Fruit fly (Drosophila melanogaster) whole organism, wandering third instar larva: ENCODE results near the gene tut.

Source experiments
- Abd-B ChIP-seq: fragments of >200 bp; optimal IDR thresholded peaks from 2 replicates; lab custom pipeline; 2017; ENCODE audit warnings: missing biosample characterization, missing genetic modification characterization
- CG32264 ChIP-seq: fragments of 200-800 bp; sonication (Bioruptor generic); optimal IDR thresholded peaks from 2 replicates; lab custom pipeline; 2016; ENCODE audit warnings: missing biosample characterization, missing genetic modification characterization
- CG9705 ChIP-seq: fragments of 200-800 bp; sonication (Bioruptor generic); optimal IDR thresholded peaks from 2 replicates; lab custom pipeline; 2018; ENCODE audit warnings: missing biosample characterization, mild to moderate bottlenecking, missing genetic modification characterization
- CrebA ChIP-seq: fragments of 200-800 bp; sonication (Bioruptor generic); optimal IDR thresholded peaks from 2 replicates; lab custom pipeline; 2016; ENCODE audit warnings: missing biosample characterization, mild to moderate bottlenecking, missing genetic modification characterization, borderline replicate concordance
- Dfd ChIP-seq: fragments of >200 bp; optimal IDR thresholded peaks from 2 replicates; lab custom pipeline; 2017; ENCODE audit warnings: missing biosample characterization, missing genetic modification characterization
- Dif ChIP-seq: fragments of 200-275, 200-300 bp; sonication (Bioruptor generic); optimal IDR thresholded peaks from 2 replicates; lab custom pipeline; 2018; ENCODE audit warnings: missing biosample characterization, missing genetic modification characterization; ENCODE audit not compliant: partially characterized antibody
- GATAd ChIP-seq: sonication (Bioruptor generic); optimal IDR thresholded peaks from 2 replicates; lab custom pipeline; 2016; ENCODE audit warnings: missing biosample characterization, missing genetic modification characterization
- HLH106 ChIP-seq: fragments of 200-800 bp; optimal IDR thresholded peaks from 3 replicates; lab custom pipeline; 2019; ENCODE audit warnings: missing biosample characterization, mild to moderate bottlenecking, missing genetic modification characterization, moderate library complexity
- Hnf4 ChIP-seq: fragments of 200-800 bp; sonication (Bioruptor generic); optimal IDR thresholded peaks from 2 replicates; lab custom pipeline; 2016; ENCODE audit warnings: missing biosample characterization, mild to moderate bottlenecking, missing genetic modification characterization
- Hr78 ChIP-seq: fragments of >200 bp; optimal IDR thresholded peaks from 2 replicates; lab custom pipeline; 2017; ENCODE audit warnings: missing biosample characterization, missing genetic modification characterization
- Hr83 ChIP-seq: fragments of 200-300 bp; sonication (Bioruptor generic); optimal IDR thresholded peaks from 2 replicates; lab custom pipeline; 2016; ENCODE audit warnings: missing biosample characterization, mild to moderate bottlenecking, missing genetic modification characterization, moderate library complexity; ENCODE audit not compliant: poor library complexity, severe bottlenecking
- Jra ChIP-seq: sonication (Bioruptor generic); optimal IDR thresholded peaks from 2 replicates; lab custom pipeline; 2016; ENCODE audit warnings: missing biosample characterization, missing genetic modification characterization
- Mio ChIP-seq: sonication (Bioruptor generic); optimal IDR thresholded peaks from 2 replicates; lab custom pipeline; 2016; ENCODE audit warnings: missing biosample characterization, missing genetic modification characterization
- Myc ChIP-seq: fragments of >200 bp; optimal IDR thresholded peaks from 2 replicates; lab custom pipeline; 2017
- N ChIP-seq: fragments of >200 bp; optimal IDR thresholded peaks from 2 replicates; lab custom pipeline; 2018; ENCODE audit warnings: missing biosample characterization, missing external identifiers, missing genetic modification characterization
- OdsH ChIP-seq: fragments of 200-800 bp; sonication (Bioruptor generic); optimal IDR thresholded peaks from 2 replicates; lab custom pipeline; 2016; ENCODE audit warnings: missing biosample characterization, mild to moderate bottlenecking, missing genetic modification characterization
- Rel ChIP-seq, 2 experiments: fragments of 200-800 bp; sonication (Bioruptor generic) in 1 of 2; optimal IDR thresholded peaks; 2 replicates in 1 of 2; 3 replicates in 1 of 2; lab custom pipeline; 2016 to 2019; ENCODE audit warnings: mild to moderate bottlenecking in 2 of 2, missing biosample characterization in 2 of 2, missing genetic modification characterization in 2 of 2, moderate library complexity in 1 of 2
- Sp1 ChIP-seq: fragments of 200-800 bp; sonication (Bioruptor generic); optimal IDR thresholded peaks from 3 replicates; lab custom pipeline; 2019; ENCODE audit warnings: missing biosample characterization, mild to moderate bottlenecking, missing genetic modification characterization, moderate library complexity
- Vsx2 ChIP-seq: fragments of 200-300, 225-300 bp; sonication (Bioruptor generic); optimal IDR thresholded peaks from 2 replicates; lab custom pipeline; 2018; ENCODE audit warnings: missing biosample characterization, missing genetic modification characterization; ENCODE audit not compliant: partially characterized antibody
- br ChIP-seq: fragments of 200-800 bp; sonication (Bioruptor generic); optimal IDR thresholded peaks from 2 replicates; lab custom pipeline; 2016; ENCODE audit warnings: missing biosample characterization, missing genetic modification characterization
- brk ChIP-seq: fragments of 200-800 bp; sonication (Bioruptor generic); optimal IDR thresholded peaks from 2 replicates; lab custom pipeline; 2016; ENCODE audit warnings: missing biosample characterization, mild to moderate bottlenecking, missing genetic modification characterization
- dl ChIP-seq, 2 experiments: fragments of 175-275, 200-275 bp in 1 of 2; fragments of 200-275 bp in 1 of 2; sonication (Bioruptor generic); optimal IDR thresholded peaks; lab custom pipeline; 2018; ENCODE audit warnings: mild to moderate bottlenecking in 2 of 2, missing biosample characterization in 2 of 2, missing genetic modification characterization in 2 of 2, moderate library complexity in 2 of 2; ENCODE audit not compliant: partially characterized antibody in 2 of 2, insufficient read depth in 1 of 2
- dmrt93B ChIP-seq: fragments of 200-800 bp; sonication (Bioruptor generic); optimal IDR thresholded peaks from 2 replicates; lab custom pipeline; 2018; ENCODE audit warnings: missing biosample characterization, mild to moderate bottlenecking, missing genetic modification characterization
- dsf ChIP-seq: sonication (Bioruptor generic); optimal IDR thresholded peaks from 2 replicates; lab custom pipeline; 2016; ENCODE audit warnings: missing biosample characterization, missing genetic modification characterization, borderline replicate concordance
- ey ChIP-seq: fragments of 200-800 bp; sonication (Bioruptor generic); optimal IDR thresholded peaks from 2 replicates; lab custom pipeline; 2016; ENCODE audit warnings: missing biosample characterization, missing genetic modification characterization
- foxo ChIP-seq, 2 experiments: fragments of 200-800 bp; sonication (Bioruptor generic); optimal IDR thresholded peaks; 2 replicates in 1 of 2; 3 replicates in 1 of 2; lab custom pipeline; 2016 to 2017; ENCODE audit warnings: missing biosample characterization in 2 of 2, missing genetic modification characterization in 2 of 2
- fru ChIP-seq: fragments of 200-800 bp; sonication (Bioruptor generic); optimal IDR thresholded peaks from 3 replicates; lab custom pipeline; 2016; ENCODE audit warnings: missing biosample characterization, mild to moderate bottlenecking, missing genetic modification characterization
- h ChIP-seq: fragments of 200-800 bp; sonication (Bioruptor generic); optimal IDR thresholded peaks from 3 replicates; lab custom pipeline; 2016; ENCODE audit warnings: missing biosample characterization, mild to moderate bottlenecking, missing genetic modification characterization
- jim ChIP-seq: fragments of 175-275, 200-325 bp; sonication (Bioruptor generic); optimal IDR thresholded peaks from 2 replicates; lab custom pipeline; 2016; ENCODE audit warnings: missing biosample characterization, mild to moderate bottlenecking, missing genetic modification characterization
- lola ChIP-seq: fragments of >200 bp; optimal IDR thresholded peaks from 2 replicates; lab custom pipeline; 2017; ENCODE audit warnings: missing biosample characterization, missing genetic modification characterization
- pan ChIP-seq: fragments of >200 bp; optimal IDR thresholded peaks from 2 replicates; lab custom pipeline; 2017
- psq ChIP-seq: fragments of 200-800 bp; sonication (Bioruptor generic); optimal IDR thresholded peaks from 3 replicates; lab custom pipeline; 2017; ENCODE audit warnings: missing biosample characterization, mild to moderate bottlenecking, missing genetic modification characterization, moderate library complexity
- rgr ChIP-seq: fragments of 200-800 bp; sonication (Bioruptor generic); optimal IDR thresholded peaks from 3 replicates; lab custom pipeline; 2016; ENCODE audit warnings: missing biosample characterization, mild to moderate bottlenecking, missing genetic modification characterization
- sage ChIP-seq: fragments of 200-800 bp; sonication (Bioruptor generic); optimal IDR thresholded peaks from 2 replicates; lab custom pipeline; 2016; ENCODE audit warnings: missing biosample characterization, mild to moderate bottlenecking, missing genetic modification characterization
- sv ChIP-seq: fragments of 200-800 bp; sonication (Bioruptor generic); optimal IDR thresholded peaks from 3 replicates; lab custom pipeline; 2016; ENCODE audit warnings: missing biosample characterization, missing genetic modification characterization
- tai ChIP-seq: sonication (Bioruptor generic); optimal IDR thresholded peaks from 2 replicates; lab custom pipeline; 2016; ENCODE audit warnings: missing biosample characterization, missing genetic modification characterization
- usp ChIP-seq: fragments of >200 bp; optimal IDR thresholded peaks from 2 replicates; lab custom pipeline; 2017; ENCODE audit warnings: missing biosample characterization, missing genetic modification characterization
- woc ChIP-seq: sonication (Bioruptor generic); optimal IDR thresholded peaks from 2 replicates; lab custom pipeline; 2016; ENCODE audit warnings: missing biosample characterization, mild to moderate bottlenecking, missing genetic modification characterization

Gene tut

DNA sequence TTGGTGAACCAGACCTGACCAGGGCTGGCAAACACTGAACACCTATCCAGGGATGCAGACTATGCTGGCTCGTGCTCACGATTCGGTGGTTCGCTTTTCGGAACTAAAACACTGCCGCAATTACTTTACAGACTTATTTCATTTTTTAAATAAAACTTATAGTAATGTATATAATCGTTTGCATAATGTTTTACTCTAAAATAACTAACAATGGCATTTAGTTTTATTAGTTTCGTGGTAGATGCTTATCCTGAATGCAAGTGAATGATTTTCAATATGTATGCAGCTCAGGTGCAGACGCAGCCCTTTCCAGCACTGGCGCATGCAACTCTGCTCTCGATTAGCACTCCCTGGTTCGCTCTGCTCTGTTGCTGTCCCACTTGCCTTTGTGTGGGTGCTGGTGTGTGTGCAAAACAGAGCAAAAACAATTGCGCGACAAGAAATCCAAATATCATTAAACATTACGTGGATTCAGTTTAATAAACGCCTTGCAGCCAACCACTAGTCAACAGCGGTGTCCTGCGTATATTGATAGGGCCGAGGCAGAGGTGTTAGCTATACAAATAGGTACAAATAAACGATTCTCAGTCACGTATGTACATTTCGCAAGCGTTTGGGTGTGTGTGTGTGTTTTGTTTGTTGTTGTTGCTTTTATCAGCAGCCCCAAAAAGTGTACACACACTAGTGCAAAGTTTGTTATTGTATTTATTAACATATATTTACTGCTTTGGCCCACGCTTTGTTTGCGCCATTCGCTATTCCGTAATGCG is 23.7 kb downstream of the tut start, which contains the start of the genes ERR and Atg18a:
ERR (minus strand) TSS at position 45 of the 770 bp plus-strand sequence.
Atg18a (plus strand) TSS at position 231 of the 770 bp plus-strand sequence.
- peak; percentile 76 for TF ChIP-seq psq
- TF ChIP-seq dsf = peak; percentile 86
- TF ChIP-seq HLH106 (tag; lab: Kevin White, UChicago) = peak; percentile 93
- peak; percentile 50 for TF ChIP-seq sage (GFP tag; lab: Kevin White, UChicago)
- peak; percentile 35 for TF ChIP-seq Mio
- peak; percentile 91 for TF ChIP-seq h
- no peak for TF ChIP-seq usp (GFP tag; lab: Kevin White, UChicago)
- TF ChIP-seq Hnf4 (GFP tag; lab: Kevin White, UChicago) = peak; percentile 90
- TF ChIP-seq pan = no peak
- TF ChIP-seq rgr (GFP tag; lab: Kevin White, UChicago) = peak; percentile 87
- TF ChIP-seq Myc (lab: Kevin White, UChicago) = peak; percentile 49
- TF ChIP-seq Jra (GFP tag; lab: Kevin White, UChicago) = peak; percentile 88
- peak; percentile 85 for TF ChIP-seq OdsH (GFP tag; lab: Kevin White, UChicago)
- TF ChIP-seq woc (GFP tag; lab: Kevin White, UChicago) = peak; percentile 91
- TF ChIP-seq brk = no peak
- no peak for TF ChIP-seq Dfd
- no peak for TF ChIP-seq Abd-B (GFP tag; lab: Kevin White, UChicago)
- TF ChIP-seq CrebA (GFP tag; lab: Kevin White, UChicago) = no peak
- no peak for TF ChIP-seq lola
- TF ChIP-seq sv (GFP tag; lab: Kevin White, UChicago) = peak; percentile 90
- peak; percentile 36 for TF ChIP-seq jim (GFP tag; lab: Kevin White, UChicago)
- peak; percentile 49 for TF ChIP-seq Rel (GFP tag; optimal IDR thresholded peaks at IDR 0.05; lab: Kevin White, UChicago)
- peak; percentile 69 for TF ChIP-seq Rel (tag; optimal IDR thresholded peaks at IDR 0.05; lab: Kevin White, UChicago)
- peak; percentile 84 for TF ChIP-seq ey
- TF ChIP-seq Hr83 (GFP tag; lab: Kevin White, UChicago) = peak; percentile 88
- peak; percentile 29 for TF ChIP-seq CG32264
- TF ChIP-seq dmrt93B = peak; percentile 91
- TF ChIP-seq dl (GFP tag; optimal IDR thresholded peaks at IDR 0.05; lab: Kevin White, UChicago; ENCODE audit: insufficient read depth in 1 of 2, partially characterized antibody in 2 of 2) = no peak
- peak; percentile 74 for TF ChIP-seq GATAd
- TF ChIP-seq N (GFP tag; lab: Kevin White, UChicago) = peak; percentile 63
- TF ChIP-seq foxo (GFP tag; optimal IDR thresholded peaks at IDR 0.05; lab: Kevin White, UChicago) = peak in 1 of 2 experiments; percentile 92
- TF ChIP-seq CG9705 = peak; percentile 85
- no peak for TF ChIP-seq tai
- peak; percentile 87 for TF ChIP-seq fru (GFP tag; lab: Kevin White, UChicago)
- TF ChIP-seq Hr78 (GFP tag; lab: Kevin White, UChicago) = no peak
- peak; percentile 80 for TF ChIP-seq br (GFP tag; lab: Kevin White, UChicago)
- TF ChIP-seq Sp1 (GFP tag; lab: Kevin White, UChicago) = peak; percentile 86
- peak; percentile 5 for TF ChIP-seq Dif (GFP tag; lab: Kevin White, UChicago)
- no peak for TF ChIP-seq Vsx2 (GFP tag; lab: Kevin White, UChicago)
- TF ChIP-seq, all 38 proteins: peak for 27
